Fruit fly (Drosophila melanogaster) whole organism, embryonic: Measurements from ENCODE around the gene CG43249.

Experiments
- Awh ChIP-seq: fragments of 200-800 bp; sonication (Bioruptor generic); IDR thresholded peaks from 2 replicates; pipeline ENCODE4, ENCODE4 v1.3.6; 2022; ENCODE audit warnings: missing biosample characterization, missing genetic modification characterization
- Blimp-1 ChIP-seq: fragments of 200-800 bp; sonication (Bioruptor generic); optimal IDR thresholded peaks from 3 replicates; lab custom pipeline; 2018; ENCODE audit warnings: missing biosample characterization, missing genetic modification characterization, mild to moderate bottlenecking, moderate library complexity, missing genetic modification reagents
- CG10366 ChIP-seq: fragments of 200-800 bp; sonication (Bioruptor generic); IDR thresholded peaks from 2 replicates; pipeline ENCODE4 v1.3.6; 2022; ENCODE audit warnings: missing biosample characterization, missing genetic modification characterization
- CG10462 ChIP-seq: fragments of 200-800 bp; sonication (Bioruptor generic); optimal IDR thresholded peaks from 2 replicates; lab custom pipeline; 2016; ENCODE audit warnings: missing biosample characterization, missing genetic modification characterization
- CG12071 ChIP-seq: fragments of 200-800 bp; sonication (Bioruptor generic); optimal IDR thresholded peaks from 3 replicates; lab custom pipeline; 2018; ENCODE audit warnings: missing biosample characterization, mild to moderate bottlenecking, missing genetic modification characterization
- CG12104 ChIP-seq: fragments of 200-800 bp; sonication (Bioruptor generic); optimal IDR thresholded peaks from 3 replicates; lab custom pipeline; 2016; ENCODE audit warnings: missing biosample characterization, missing genetic modification characterization
- CG12299 ChIP-seq: fragments of 200-800 bp; sonication (Bioruptor generic); optimal IDR thresholded peaks from 2 replicates; lab custom pipeline; 2018; ENCODE audit warnings: missing biosample characterization, mild to moderate bottlenecking, missing genetic modification characterization
- CG15696 ChIP-seq: fragments of 200-800 bp; sonication (Bioruptor generic); optimal IDR thresholded peaks from 2 replicates; lab custom pipeline; 2019; ENCODE audit warnings: missing biosample characterization, mild to moderate bottlenecking, missing genetic modification characterization, moderate library complexity
- CG16779 ChIP-seq: fragments of 200-800 bp; sonication (Bioruptor generic); IDR thresholded peaks from 2 replicates; pipeline ENCODE4 v1.3.6; 2022; ENCODE audit warnings: missing biosample characterization, missing genetic modification characterization
- CG3407 ChIP-seq: fragments of 200-800 bp; sonication (Bioruptor generic); optimal IDR thresholded peaks from 2 replicates; lab custom pipeline; 2018; ENCODE audit warnings: missing biosample characterization, mild to moderate bottlenecking, missing genetic modification characterization
- CG4328 ChIP-seq: fragments of 200-800 bp; sonication (Bioruptor generic); optimal IDR thresholded peaks from 3 replicates; lab custom pipeline; 2017; ENCODE audit warnings: missing biosample characterization, missing genetic modification reagents, missing genetic modification characterization
- CG4820 ChIP-seq: fragments of 200-800 bp; sonication (Bioruptor generic); optimal IDR thresholded peaks from 3 replicates; lab custom pipeline; 2016; ENCODE audit warnings: missing biosample characterization, missing genetic modification characterization
- CG4854 ChIP-seq: fragments of 200-800 bp; sonication (Bioruptor generic); optimal IDR thresholded peaks from 2 replicates; lab custom pipeline; 2016; ENCODE audit warnings: missing biosample characterization, missing genetic modification characterization, inconsistent platforms
- CG7745 ChIP-seq: fragments of 200-800 bp; sonication (Bioruptor generic); optimal IDR thresholded peaks from 2 replicates; lab custom pipeline; 2018; ENCODE audit warnings: missing biosample characterization, mild to moderate bottlenecking, missing genetic modification characterization, moderate library complexity
- CG8281 ChIP-seq: fragments of 200-800 bp; sonication (Bioruptor generic); optimal IDR thresholded peaks from 2 replicates; lab custom pipeline; 2018; ENCODE audit warnings: missing biosample characterization, mild to moderate bottlenecking, missing genetic modification characterization, moderate library complexity
- CG9215 ChIP-seq: fragments of 200-800 bp; sonication (Bioruptor generic); IDR thresholded peaks from 2 replicates; pipeline ENCODE4 v1.3.6; 2022; ENCODE audit warnings: missing biosample characterization, missing genetic modification characterization
- CG9609 ChIP-seq: fragments of 200-800 bp; sonication (Bioruptor generic); optimal IDR thresholded peaks from 3 replicates; lab custom pipeline; 2016; ENCODE audit warnings: missing biosample characterization, missing genetic modification characterization
- CG9797 ChIP-seq: fragments of 200-800 bp; sonication (Bioruptor generic); optimal IDR thresholded peaks from 3 replicates; lab custom pipeline; 2018; ENCODE audit warnings: missing biosample characterization, mild to moderate bottlenecking, missing genetic modification characterization
- CHES-1-like ChIP-seq: fragments of 200-800 bp; sonication (Bioruptor generic); optimal IDR thresholded peaks from 2 replicates; lab custom pipeline; 2016; ENCODE audit warnings: missing biosample characterization, missing genetic modification characterization
- CoRest ChIP-seq: fragments of 200-800 bp; sonication (Bioruptor generic); optimal IDR thresholded peaks from 3 replicates; lab custom pipeline; 2018; ENCODE audit warnings: missing biosample characterization, mild to moderate bottlenecking, missing genetic modification characterization, moderate library complexity
- D19A ChIP-seq: fragments of 200-800 bp; optimal IDR thresholded peaks from 3 replicates; lab custom pipeline; 2019; ENCODE audit warnings: missing biosample characterization, mild to moderate bottlenecking, missing genetic modification characterization, moderate library complexity
- Eip74EF ChIP-seq, 2 experiments: fragments of 200-800 bp in 1 of 2; fragments of >200 bp in 1 of 2; sonication (Bioruptor generic) in 1 of 2; optimal IDR thresholded peaks; 2 replicates each; lab custom pipeline; 2017 to 2019; ENCODE audit warnings: missing biosample characterization in 2 of 2, missing genetic modification characterization in 2 of 2, mild to moderate bottlenecking in 1 of 2, moderate library complexity in 1 of 2
- Fer2 ChIP-seq: fragments of 200-800 bp; sonication (Bioruptor generic); optimal IDR thresholded peaks from 2 replicates; lab custom pipeline; 2018; ENCODE audit warnings: missing biosample characterization, mild to moderate bottlenecking, missing genetic modification characterization, moderate library complexity
- Gsc ChIP-seq: fragments of 200-800 bp; sonication (Bioruptor generic); IDR thresholded peaks from 2 replicates; pipeline ENCODE4 v1.3.6; 2022; ENCODE audit warnings: missing biosample characterization, missing genetic modification characterization
- Gug ChIP-seq: fragments of 200-800 bp; sonication (Bioruptor generic); IDR thresholded peaks from 4 replicates; pipeline ENCODE4 v1.3.6; 2022; ENCODE audit warnings: missing biosample characterization, missing genetic modification characterization
- Lim3 ChIP-seq: fragments of 200-800 bp; sonication (Bioruptor generic); IDR thresholded peaks from 2 replicates; pipeline ENCODE4 v1.3.6; 2022; ENCODE audit warnings: missing biosample characterization, missing genetic modification characterization
- Side ChIP-seq: fragments of 200-800 bp; sonication (Bioruptor generic); optimal IDR thresholded peaks from 2 replicates; lab custom pipeline; 2016; ENCODE audit warnings: missing biosample characterization, missing genetic modification characterization
- Ssrp ChIP-seq: fragments of 200-800 bp; sonication (Bioruptor generic); optimal IDR thresholded peaks from 2 replicates; lab custom pipeline; 2018; ENCODE audit warnings: missing biosample characterization, mild to moderate bottlenecking, missing genetic modification characterization, moderate library complexity
- ase ChIP-seq: fragments of 200-800 bp; sonication (Bioruptor generic); IDR thresholded peaks from 3 replicates; pipeline ENCODE4 v1.3.6; 2022; ENCODE audit warnings: missing biosample characterization, missing genetic modification characterization
- bcd ChIP-seq: fragments of 200-800 bp; sonication (Bioruptor generic); optimal IDR thresholded peaks from 2 replicates; lab custom pipeline; 2017; ENCODE audit warnings: missing biosample characterization, mild to moderate bottlenecking, missing genetic modification characterization
- bowl ChIP-seq: fragments of 200-800 bp; sonication (Bioruptor generic); IDR thresholded peaks from 2 replicates; pipeline ENCODE4 v1.3.6; 2022; ENCODE audit warnings: missing biosample characterization, missing genetic modification characterization
- crol ChIP-seq: fragments of 200-800 bp; sonication (Bioruptor generic); IDR thresholded peaks from 2 replicates; pipeline ENCODE4 v1.3.6; 2022; ENCODE audit warnings: missing biosample characterization, missing genetic modification characterization
- dan ChIP-seq: fragments of 200-800 bp; sonication (Bioruptor generic); IDR thresholded peaks from 2 replicates; pipeline ENCODE4 v1.3.6; 2022; ENCODE audit warnings: missing biosample characterization, missing genetic modification characterization
- ems ChIP-seq: fragments of 200-800 bp; sonication (Bioruptor generic); optimal IDR thresholded peaks from 3 replicates; lab custom pipeline; 2016; ENCODE audit warnings: missing biosample characterization, missing genetic modification characterization
- exex ChIP-seq: fragments of 200-800 bp; sonication (Bioruptor generic); optimal IDR thresholded peaks from 4 replicates; lab custom pipeline; 2018; ENCODE audit warnings: missing biosample characterization, mild to moderate bottlenecking, missing genetic modification characterization, moderate library complexity
- fd102C ChIP-seq: fragments of 200-800 bp; sonication (Bioruptor generic); optimal IDR thresholded peaks from 2 replicates; lab custom pipeline; 2018; ENCODE audit warnings: missing biosample characterization, mild to moderate bottlenecking, missing genetic modification characterization, moderate library complexity
- gfzf ChIP-seq: fragments of 200-800 bp; sonication (Bioruptor generic); optimal IDR thresholded peaks from 2 replicates; lab custom pipeline; 2016; ENCODE audit warnings: missing biosample characterization, mild to moderate bottlenecking, missing genetic modification characterization, moderate library complexity
- gsb-n ChIP-seq: fragments of 200-800 bp; sonication (Bioruptor generic); optimal IDR thresholded peaks from 3 replicates; lab custom pipeline; 2018; ENCODE audit warnings: missing biosample characterization, mild to moderate bottlenecking, missing genetic modification characterization
- hb ChIP-seq: fragments of 200-800 bp; sonication (Bioruptor generic); IDR thresholded peaks from 3 replicates; pipeline ENCODE4 v1.3.6; 2022; ENCODE audit warnings: missing biosample characterization, missing genetic modification characterization; ENCODE audit not compliant: partially characterized antibody
- onecut ChIP-seq: fragments of 200-800 bp; sonication (Bioruptor generic); IDR thresholded peaks from 2 replicates; pipeline ENCODE4 v1.3.6; 2022; ENCODE audit warnings: missing biosample characterization, missing genetic modification characterization
- org-1 ChIP-seq: fragments of 200-800 bp; sonication (Bioruptor generic); optimal IDR thresholded peaks from 2 replicates; lab custom pipeline; 2017; ENCODE audit warnings: missing biosample characterization, missing genetic modification characterization
- repo ChIP-seq: fragments of 200-800 bp; sonication (Bioruptor generic); optimal IDR thresholded peaks from 2 replicates; lab custom pipeline; 2016; ENCODE audit warnings: missing biosample characterization, missing genetic modification characterization
- schlank ChIP-seq: fragments of 200-800 bp; sonication (Bioruptor generic); optimal IDR thresholded peaks from 2 replicates; lab custom pipeline; 2018; ENCODE audit warnings: missing biosample characterization, mild to moderate bottlenecking, missing genetic modification characterization
- slbo ChIP-seq: fragments of 200-800 bp; sonication (Bioruptor generic); IDR thresholded peaks from 2 replicates; pipeline ENCODE4 v1.3.6; 2022; ENCODE audit warnings: missing biosample characterization, missing genetic modification characterization
- sob ChIP-seq: fragments of 200-800 bp; sonication (Bioruptor generic); IDR thresholded peaks from 2 replicates; pipeline ENCODE4 v1.3.6; 2022; ENCODE audit warnings: missing biosample characterization, missing genetic modification characterization
- sr ChIP-seq: fragments of 200-800 bp; sonication (Bioruptor generic); IDR thresholded peaks from 3 replicates; pipeline ENCODE4 v1.3.6; 2022; ENCODE audit warnings: missing biosample characterization, missing genetic modification characterization
- sug ChIP-seq: fragments of 200-800 bp; optimal IDR thresholded peaks from 2 replicates; lab custom pipeline; 2019; ENCODE audit warnings: missing biosample characterization, mild to moderate bottlenecking, missing genetic modification characterization, moderate library complexity
- tap ChIP-seq: fragments of 200-800 bp; optimal IDR thresholded peaks from 3 replicates; lab custom pipeline; 2019; ENCODE audit warnings: missing biosample characterization, mild to moderate bottlenecking, missing genetic modification characterization, moderate library complexity
- vnd ChIP-seq: fragments of 200-800 bp; sonication (Bioruptor generic); IDR thresholded peaks from 3 replicates; pipeline ENCODE4 v1.3.6; 2022; ENCODE audit warnings: missing biosample characterization, missing genetic modification characterization; ENCODE audit not compliant: partially characterized antibody

CG43249 gene

DNA sequence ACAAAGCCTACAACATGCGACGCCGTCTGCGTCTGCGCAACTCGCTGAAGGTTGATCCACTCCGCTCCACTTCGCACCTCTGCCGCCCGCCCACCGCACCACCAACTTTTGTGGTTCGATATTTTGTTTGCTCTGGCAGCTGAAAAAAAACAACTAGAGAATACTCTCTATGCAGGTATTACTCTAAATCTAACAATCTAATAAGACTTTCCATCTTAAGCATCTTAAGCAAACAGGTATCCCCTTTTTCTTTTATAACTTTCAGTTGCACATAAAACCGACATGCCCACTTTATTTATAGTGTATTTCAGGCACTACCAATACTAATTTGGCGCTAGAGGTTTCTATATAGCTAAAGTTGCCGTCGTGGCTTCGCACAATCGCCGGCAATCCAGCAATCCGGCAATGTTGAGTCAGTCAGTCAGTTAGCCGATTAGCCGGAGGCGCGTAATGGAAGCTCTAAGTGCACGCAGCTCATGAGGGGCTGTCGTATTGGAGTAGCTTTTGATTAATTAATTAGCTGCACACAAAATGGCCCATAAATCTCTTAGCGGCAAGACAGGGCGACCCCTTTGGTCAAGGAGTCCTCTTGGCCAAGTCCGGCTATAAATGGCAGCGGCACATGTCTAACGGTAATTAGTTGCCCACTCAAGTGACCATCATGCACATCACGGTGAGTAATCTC lies 24.3 kb downstream of the CG43249 start, which contains the start of gene CG13058 (continued):
- no peak for TF ChIP-seq CG16779
- no peak for TF ChIP-seq fd102C (GFP tag; lab: Kevin White, UChicago)
- no peak for TF ChIP-seq ase (GFP tag; lab: Robert Waterston, UW)
- no peak for TF ChIP-seq Fer2 (tag; lab: Kevin White, UChicago)
- TF ChIP-seq exex (tag; lab: Kevin White, UChicago), result no peak
- no peak for TF ChIP-seq repo (GFP tag; lab: Kevin White, UChicago)
- peak; percentile 59 for TF ChIP-seq tap
- TF ChIP-seq onecut (GFP tag; lab: Robert Waterston, UW), result peak; percentile 30; the same call in 1 of the 2 replicates
- TF ChIP-seq CG3407, result no peak
- TF ChIP-seq bcd, result peak; percentile 37
- TF ChIP-seq Blimp-1 (GFP tag; lab: Kevin White, UChicago), result no peak
- peak; percentile 92 for TF ChIP-seq D19A
- no peak for TF ChIP-seq Awh (GFP tag; lab: Robert Waterston, UW)
- TF ChIP-seq dan, result no peak
- no peak for TF ChIP-seq hb (GFP tag; lab: Robert Waterston, UW)
- TF ChIP-seq schlank (tag; lab: Kevin White, UChicago), result no peak
- peak in 1 of 2 experiments; percentile 15 for TF ChIP-seq Eip74EF (GFP tag; optimal IDR thresholded peaks at IDR 0.05; lab: Kevin White, UChicago)
- TF ChIP-seq CG9215, result peak; percentile 18; the same call in 1 of the 2 replicates
- TF ChIP-seq gsb-n (tag; lab: Kevin White, UChicago), result no peak
- no peak for TF ChIP-seq CG7745 (tag; lab: Kevin White, UChicago)
- peak; percentile 57 for TF ChIP-seq CG4820 (GFP tag; lab: Kevin White, UChicago)
- TF ChIP-seq CG9609 (GFP tag; lab: Kevin White, UChicago), result peak; percentile 61
- TF ChIP-seq Side (GFP tag; lab: Kevin White, UChicago), result no peak
- TF ChIP-seq CG9797 (GFP tag; lab: Kevin White, UChicago), result no peak
- TF ChIP-seq CoRest (tag; lab: Kevin White, UChicago), result peak; percentile 80
- no peak for TF ChIP-seq sob (GFP tag; lab: Robert Waterston, UW)
- TF ChIP-seq Ssrp (tag; lab: Kevin White, UChicago), result no peak
- TF ChIP-seq sr, result no peak
- TF ChIP-seq CG10366 (GFP tag; lab: Robert Waterston, UW), result peak; percentile 87
- no peak for TF ChIP-seq Gug (GFP tag; lab: Robert Waterston, UW)
- peak; percentile 79 for TF ChIP-seq CG8281 (tag; lab: Kevin White, UChicago)
- TF ChIP-seq CHES-1-like (GFP tag; lab: Kevin White, UChicago), result peak; percentile 59
- no peak for TF ChIP-seq gfzf
- no peak for TF ChIP-seq Gsc
- TF ChIP-seq vnd (GFP tag; lab: Robert Waterston, UW), result no peak
- no peak for TF ChIP-seq CG4854 (GFP tag; lab: Kevin White, UChicago)
- TF ChIP-seq CG12071 (GFP tag; lab: Kevin White, UChicago), result peak; percentile 56
- TF ChIP-seq org-1, result peak; percentile 50
- peak; percentile 69 for TF ChIP-seq crol
- TF ChIP-seq CG12104 (GFP tag; lab: Kevin White, UChicago), result no peak
- TF ChIP-seq ems (GFP tag; lab: Kevin White, UChicago), result no peak
- peak; percentile 44; the same call in 1 of the 2 replicates for TF ChIP-seq Lim3 (GFP tag; lab: Robert Waterston, UW)
- TF ChIP-seq CG15696, result no peak
- TF ChIP-seq bowl (GFP tag; lab: Robert Waterston, UW), result peak; percentile 77
- TF ChIP-seq CG4328, result no peak
- no peak for TF ChIP-seq CG12299 (tag; lab: Kevin White, UChicago)
- TF ChIP-seq sug, result no peak
- peak; percentile 79 for TF ChIP-seq slbo (GFP tag; lab: Robert Waterston, UW)
- TF ChIP-seq CG10462 (GFP tag; lab: Kevin White, UChicago), result no peak
